Fruit fly (Drosophila melanogaster): ENCODE measurements around the gene CG7377.
A peak's percentile ranks its signal among the peaks of the same experiment; 100 is the strongest.

The CG7377 gene

dm6 chr3L:11623245-11623883, 33.9 kb downstream of the CG7377 start:
- TF ChIP-seq CG17801 (GFP tag; optimal IDR thresholded peaks at IDR 0.05; ENCODE audit: partially characterized antibody), result peak; percentile 20

- TF ChIP-seq CG17801 (GFP tag; optimal IDR thresholded peaks at IDR 0.05; ENCODE audit: partially characterized antibody), result no peak
Measured at dm6 chr3L:11624281-11624680, 34.8 kb downstream of the CG7377 start, which contains the start of gene Akr1B. Gene Akr1B, minus strand, starts transcription at chr3L:11624381.

- no peak for TF ChIP-seq CG17801 (GFP tag; optimal IDR thresholded peaks at IDR 0.05; ENCODE audit: partially characterized antibody)
Measured at dm6 chr3L:11625634-11626175, 36.2 kb downstream of the CG7377 start, which contains the start of gene CG6083. Gene CG6083, minus strand, starts transcription at chr3L:11626125.

dm6 chr3L:11626229-11626826, 36.8 kb downstream of the CG7377 start, which contains the start of gene PCID2:
Gene PCID2, plus strand, starts transcription at chr3L:11626441.
- TF ChIP-seq CG17801 (GFP tag; optimal IDR thresholded peaks at IDR 0.05; ENCODE audit: partially characterized antibody), result no peak

dm6 chr3L:11627819-11628483, 38.5 kb downstream of the CG7377 start, which contains the start of gene Apt1:
Gene Apt1, plus strand, starts transcription at chr3L:11628037.
- TF ChIP-seq CG17801 (GFP tag; optimal IDR thresholded peaks at IDR 0.05; ENCODE audit: partially characterized antibody), result peak; percentile 59

- no peak for TF ChIP-seq CG17801 (GFP tag; optimal IDR thresholded peaks at IDR 0.05; ENCODE audit: partially characterized antibody)
Measured at dm6 chr3L:11630684-11631083, 41.2 kb downstream of the CG7377 start.

- TF ChIP-seq CG17801 (GFP tag; optimal IDR thresholded peaks at IDR 0.05; ENCODE audit: partially characterized antibody), result no peak
Measured at dm6 chr3L:11631092-11631491, 41.6 kb downstream of the CG7377 start, which contains the start of gene CG32091. Gene CG32091, plus strand, starts transcription at chr3L:11631392.

- TF ChIP-seq CG17801 (GFP tag; optimal IDR thresholded peaks at IDR 0.05; ENCODE audit: partially characterized antibody), result peak; percentile 53
Measured at dm6 chr3L:11634551-11634950, 45.1 kb downstream of the CG7377 start.

- TF ChIP-seq CG17801 (GFP tag; optimal IDR thresholded peaks at IDR 0.05; ENCODE audit: partially characterized antibody), result no peak
Measured at dm6 chr3L:11636829-11637228, 47.3 kb downstream of the CG7377 start.

Data from ovary, adult (tissue).